Fruit fly (Drosophila melanogaster): ENCODE measurements around the gene Idgf1.

DNA sequence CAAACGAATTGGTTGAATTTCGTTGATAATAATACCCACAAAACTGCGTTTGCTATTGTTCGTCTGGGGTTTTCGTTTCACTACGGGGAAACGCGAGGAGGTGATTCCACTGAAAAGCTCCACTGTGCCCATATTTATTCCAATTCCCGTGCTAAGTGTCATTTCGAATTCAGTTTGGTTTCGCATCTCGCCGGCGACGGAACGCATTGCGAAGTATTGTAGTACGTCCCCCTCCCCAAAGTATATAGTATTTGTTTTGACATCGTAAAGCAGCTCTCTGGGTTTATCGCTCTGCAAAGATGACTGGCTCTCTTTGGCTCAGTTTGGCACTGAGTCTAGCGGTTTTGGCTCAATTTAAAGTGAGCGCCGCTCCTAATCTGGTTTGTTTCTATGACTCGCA, 5.8 kb downstream of the Idgf1 start, which contains the start of gene Idgf3:
- TF ChIP-seq Pif1A (GFP tag; optimal IDR thresholded peaks at IDR 0.05) (no peak), CG15710 (tag; optimal IDR thresholded peaks at IDR 0.05) (no peak), CG14655 (GFP tag; optimal IDR thresholded peaks at IDR 0.05) (no peak), gl (tag; optimal IDR thresholded peaks at IDR 0.05) (no peak)
